Fruit fly (Drosophila melanogaster): ENCODE data around the gene Vps39.

Gene Vps39

DNA sequence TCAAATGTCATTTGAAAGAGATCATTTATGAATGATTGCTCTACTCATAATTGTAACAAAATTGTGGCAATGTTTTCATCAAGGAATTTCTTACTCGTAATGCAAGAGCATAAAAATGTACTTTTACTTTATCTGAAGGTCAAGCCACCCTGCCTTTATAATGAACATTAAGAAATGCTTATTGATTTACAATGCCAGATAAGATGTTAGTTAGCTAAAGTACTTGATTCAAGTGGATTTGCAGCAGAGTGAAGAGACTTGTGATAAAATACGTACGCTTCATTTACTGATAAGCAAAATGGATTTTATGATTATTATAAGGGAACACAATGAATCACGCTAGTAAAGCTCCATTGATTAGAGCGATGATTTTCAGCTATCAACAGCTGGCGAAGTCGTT is 17.6 kb upstream of the Vps39 start:
- no peak for TF ChIP-seq dl (GFP tag; optimal IDR thresholded peaks at IDR 0.05; ENCODE audit: insufficient read depth in 1 of 2, partially characterized antibody in 2 of 2)
- peak; percentile 1 for TF ChIP-seq h (GFP tag; optimal IDR thresholded peaks at IDR 0.05)

DNA sequence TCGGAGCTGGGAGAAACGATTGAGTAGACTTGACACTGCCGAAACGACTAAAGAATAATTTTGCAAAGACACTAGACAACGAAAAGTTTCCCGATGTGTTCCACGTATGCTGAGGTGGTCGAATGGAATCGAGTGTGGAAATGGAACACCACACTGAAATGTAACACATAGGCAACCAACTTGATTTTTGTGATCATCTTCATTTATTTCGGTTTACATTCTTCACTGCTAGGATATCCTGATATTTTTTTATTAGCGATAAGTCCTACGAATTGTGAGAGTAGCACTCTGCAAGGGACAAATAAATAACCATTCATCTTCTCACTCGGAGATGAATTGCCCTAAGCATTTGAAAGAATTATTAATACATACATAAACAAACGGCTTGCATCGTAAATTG is 14.4 kb upstream of the Vps39 start, which contains the start of gene CG7131:
Gene CG7131 (minus strand): TSS at position 101 of the 400 bp plus-strand sequence.
- no peak for TF ChIP-seq fru (GFP tag; optimal IDR thresholded peaks at IDR 0.05)
- no peak for TF ChIP-seq Hr78 (GFP tag; optimal IDR thresholded peaks at IDR 0.05)
- TF ChIP-seq CG9705 (GFP tag; optimal IDR thresholded peaks at IDR 0.05), result no peak
- no peak for TF ChIP-seq Hnf4 (GFP tag; optimal IDR thresholded peaks at IDR 0.05)
- TF ChIP-seq Dfd (GFP tag; optimal IDR thresholded peaks at IDR 0.05), result no peak
- TF ChIP-seq usp (GFP tag; optimal IDR thresholded peaks at IDR 0.05), result no peak
- no peak for TF ChIP-seq pan (optimal IDR thresholded peaks at IDR 0.05)
- TF ChIP-seq Sp1 (GFP tag; optimal IDR thresholded peaks at IDR 0.05), result no peak
- no peak for TF ChIP-seq woc (GFP tag; optimal IDR thresholded peaks at IDR 0.05)
- TF ChIP-seq Dif (GFP tag; optimal IDR thresholded peaks at IDR 0.05; ENCODE audit: partially characterized antibody), result no peak
- TF ChIP-seq tai (GFP tag; optimal IDR thresholded peaks at IDR 0.05), result no peak
- no peak for TF ChIP-seq jim (GFP tag; optimal IDR thresholded peaks at IDR 0.05)
- no peak for TF ChIP-seq dmrt93B (GFP tag; optimal IDR thresholded peaks at IDR 0.05)
- no peak for TF ChIP-seq Vsx2 (GFP tag; optimal IDR thresholded peaks at IDR 0.05; ENCODE audit: partially characterized antibody)

DNA sequence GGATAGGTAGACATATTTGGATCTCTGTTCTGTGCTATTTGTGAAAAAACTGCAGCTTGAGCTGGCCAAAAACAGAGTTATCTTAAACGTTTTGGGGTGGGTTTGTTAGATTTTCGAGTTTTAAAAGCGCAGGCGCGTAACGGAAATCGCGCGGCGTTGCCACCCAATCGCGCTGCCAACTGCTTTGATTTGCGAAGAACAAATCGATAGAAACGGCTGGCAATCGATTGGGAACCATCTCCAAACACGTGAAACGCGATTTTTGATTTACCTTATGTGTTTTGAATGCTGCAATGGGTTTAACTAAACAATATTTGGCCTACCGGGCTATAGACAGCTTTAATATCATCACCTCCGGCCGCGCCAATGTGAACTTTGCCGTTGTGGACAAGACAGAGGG is 9.2 kb upstream of the Vps39 start, which contains the start of the genes CG14312 and CG8064:
Gene CG14312 (minus strand): TSS at position 88 of the 400 bp plus-strand sequence.
Gene CG8064 (plus strand): TSS at position 220 of the 400 bp plus-strand sequence.
- TF ChIP-seq psq (GFP tag; optimal IDR thresholded peaks at IDR 0.05) (no peak), lola (GFP tag; optimal IDR thresholded peaks at IDR 0.05) (no peak), rgr (GFP tag; optimal IDR thresholded peaks at IDR 0.05) (no peak), Rel (GFP tag; optimal IDR thresholded peaks at IDR 0.05) (no peak), Rel (tag; optimal IDR thresholded peaks at IDR 0.05) (peak; percentile 27), Mio (GFP tag; optimal IDR thresholded peaks at IDR 0.05) (no peak)

DNA sequence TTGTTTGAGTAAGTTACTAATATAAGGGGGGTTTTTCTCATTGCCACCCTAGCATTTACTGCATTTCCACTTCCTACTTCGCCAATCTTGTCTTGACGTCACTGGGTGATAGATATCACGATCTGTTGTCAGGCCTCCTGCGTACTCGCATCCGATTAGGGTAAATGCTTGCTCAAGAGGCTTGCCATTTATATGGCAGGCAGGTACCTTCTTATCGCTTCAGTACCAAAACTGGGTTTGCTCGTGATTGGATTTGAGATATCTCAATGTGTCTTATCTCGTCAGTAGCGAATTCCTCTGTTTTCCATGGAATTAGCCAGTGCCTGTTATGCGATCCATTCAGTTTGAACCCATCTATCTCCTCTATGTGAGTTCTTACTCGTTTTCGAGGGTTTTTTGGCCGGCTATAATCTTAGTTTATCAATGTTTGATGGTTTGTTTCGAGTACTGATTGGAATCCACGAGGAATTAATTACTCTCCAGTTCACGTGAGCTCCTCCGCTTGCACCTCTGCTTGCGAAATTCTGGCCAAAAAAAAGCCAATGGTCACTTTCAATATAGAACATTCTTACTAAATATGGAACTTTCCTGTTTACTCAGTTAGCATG is 6.7 kb upstream of the Vps39 start:
- TF ChIP-seq h (GFP tag; optimal IDR thresholded peaks at IDR 0.05) (no peak), Rel (GFP tag; optimal IDR thresholded peaks at IDR 0.05) (no peak), Rel (tag; optimal IDR thresholded peaks at IDR 0.05) (peak; percentile 3), GATAd (GFP tag; optimal IDR thresholded peaks at IDR 0.05) (no peak)

DNA sequence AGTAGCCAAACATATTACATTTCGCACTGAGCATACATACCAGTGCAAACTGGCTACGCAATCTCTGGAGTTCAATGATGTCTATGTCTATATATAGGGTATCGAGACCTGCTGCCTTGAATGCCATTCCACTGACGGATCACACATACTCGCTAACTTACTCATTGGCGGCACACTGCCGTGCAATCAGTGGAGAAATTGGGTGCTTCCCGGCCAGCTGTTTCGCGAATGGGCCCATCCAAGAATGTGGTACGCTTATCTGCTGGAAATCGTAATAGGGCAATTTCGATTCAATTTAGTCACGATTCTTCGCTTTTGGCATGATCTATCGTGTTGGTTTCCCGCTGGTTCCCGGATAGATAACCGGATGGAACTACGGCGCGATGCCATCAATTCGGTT is 5.9 kb upstream of the Vps39 start:
- TF ChIP-seq h (GFP tag; optimal IDR thresholded peaks at IDR 0.05) (peak; percentile 11), Hnf4 (GFP tag; optimal IDR thresholded peaks at IDR 0.05) (no peak), psq (GFP tag; optimal IDR thresholded peaks at IDR 0.05) (no peak), Rel (GFP tag; optimal IDR thresholded peaks at IDR 0.05) (no peak), Rel (tag; optimal IDR thresholded peaks at IDR 0.05) (peak; percentile 98)

DNA sequence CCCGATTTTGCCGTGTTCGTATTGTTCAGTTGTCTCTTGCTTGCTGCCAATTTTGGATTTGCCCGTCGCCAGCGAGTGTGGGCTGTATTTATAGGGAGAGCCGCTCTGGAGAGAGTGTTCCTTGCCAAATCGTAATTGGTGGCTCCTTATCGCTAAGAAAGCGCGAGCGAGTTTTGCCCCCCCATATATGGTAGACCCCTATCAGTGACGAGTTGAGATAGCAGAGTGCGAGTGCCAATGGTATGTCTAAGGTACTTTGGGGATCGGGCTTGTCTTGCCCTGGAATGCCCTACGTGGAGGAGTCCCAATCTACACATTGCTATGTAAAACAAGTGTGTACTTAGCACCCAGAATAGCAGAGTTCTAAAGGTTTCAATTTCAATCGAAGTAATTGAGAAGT is 5.2 kb upstream of the Vps39 start, which contains the start of gene CG7142:
Gene CG7142 (minus strand): TSS at position 29 of the 400 bp plus-strand sequence.
- TF ChIP-seq Jra (GFP tag; optimal IDR thresholded peaks at IDR 0.05) (no peak), woc (GFP tag; optimal IDR thresholded peaks at IDR 0.05) (no peak), Rel (GFP tag; optimal IDR thresholded peaks at IDR 0.05) (no peak), Rel (tag; optimal IDR thresholded peaks at IDR 0.05) (peak; percentile 83), Dfd (GFP tag; optimal IDR thresholded peaks at IDR 0.05) (no peak), OdsH (GFP tag; optimal IDR thresholded peaks at IDR 0.05) (peak; percentile 32), sage (GFP tag; optimal IDR thresholded peaks at IDR 0.05) (no peak), Mio (GFP tag; optimal IDR thresholded peaks at IDR 0.05) (no peak), pan (optimal IDR thresholded peaks at IDR 0.05) (no peak), jim (GFP tag; optimal IDR thresholded peaks at IDR 0.05) (no peak), Vsx2 (GFP tag; optimal IDR thresholded peaks at IDR 0.05; ENCODE audit: partially characterized antibody) (no peak), brk (GFP tag; optimal IDR thresholded peaks at IDR 0.05) (no peak), Hr83 (GFP tag; optimal IDR thresholded peaks at IDR 0.05; ENCODE audit: poor library complexity, severe bottlenecking) (peak; percentile 5), fru (GFP tag; optimal IDR thresholded peaks at IDR 0.05) (no peak), dmrt93B (GFP tag; optimal IDR thresholded peaks at IDR 0.05) (no peak), usp (GFP tag; optimal IDR thresholded peaks at IDR 0.05) (no peak), br (GFP tag; optimal IDR thresholded peaks at IDR 0.05) (peak; percentile 44), Hr78 (GFP tag; optimal IDR thresholded peaks at IDR 0.05) (no peak), dsf (GFP tag; optimal IDR thresholded peaks at IDR 0.05; ENCODE audit: borderline replicate concordance) (no peak), foxo (GFP tag; optimal IDR thresholded peaks at IDR 0.05) (peak in 1 of 2 experiments; percentile 13), lola (GFP tag; optimal IDR thresholded peaks at IDR 0.05) (no peak), CrebA (GFP tag; optimal IDR thresholded peaks at IDR 0.05; ENCODE audit: borderline replicate concordance) (no peak), Hnf4 (GFP tag; optimal IDR thresholded peaks at IDR 0.05) (no peak), psq (GFP tag; optimal IDR thresholded peaks at IDR 0.05) (no peak), CG32264 (GFP tag; optimal IDR thresholded peaks at IDR 0.05) (no peak), rgr (GFP tag; optimal IDR thresholded peaks at IDR 0.05) (peak; percentile 34), ey (GFP tag; optimal IDR thresholded peaks at IDR 0.05) (peak; percentile 25), CG9705 (GFP tag; optimal IDR thresholded peaks at IDR 0.05) (no peak), h (GFP tag; optimal IDR thresholded peaks at IDR 0.05) (peak; percentile 66), GATAd (GFP tag; optimal IDR thresholded peaks at IDR 0.05) (no peak), Dif (GFP tag; optimal IDR thresholded peaks at IDR 0.05; ENCODE audit: partially characterized antibody) (peak; percentile 53)

Data from whole organism, wandering third instar larva.